Fruit fly (Drosophila melanogaster): ENCODE data around the gene Serinc.

The Serinc gene

dm6 chr3L:16377768-16378764 lies 34.5 kb upstream of the Serinc start, which contains the start of gene roq (continued):
- TF ChIP-seq CG6813 (GFP tag; optimal IDR thresholded peaks at IDR 0.05), result no peak
- TF ChIP-seq CG2129 (GFP tag; IDR thresholded peaks at IDR 0.05; ENCODE audit: partially characterized antibody), result no peak
- no peak for TF ChIP-seq tap (tag; optimal IDR thresholded peaks at IDR 0.05)
- peak; percentile 41; the same call in 1 of the 2 replicates for TF ChIP-seq CG3847 (GFP tag; IDR thresholded peaks at IDR 0.05)
- TF ChIP-seq Xrp1 (GFP tag; IDR thresholded peaks at IDR 0.05), result no peak
- TF ChIP-seq rib (GFP tag; IDR thresholded peaks at IDR 0.05), result no peak
- no peak for TF ChIP-seq h (optimal IDR thresholded peaks at IDR 0.05)
- TF ChIP-seq Gsc (GFP tag; IDR thresholded peaks at IDR 0.05), result no peak
- no peak for TF ChIP-seq Kr (GFP tag; optimal IDR thresholded peaks at IDR 0.05)
- TF ChIP-seq sim (GFP tag; IDR thresholded peaks at IDR 0.05), result no peak
- no peak for TF ChIP-seq C15 (GFP tag; IDR thresholded peaks at IDR 0.05)
- TF ChIP-seq CG16863 (GFP tag; optimal IDR thresholded peaks at IDR 0.05), result no peak
- peak; percentile 34 for TF ChIP-seq CoRest (tag; optimal IDR thresholded peaks at IDR 0.05)
- no peak for TF ChIP-seq CG1832 (GFP tag; optimal IDR thresholded peaks at IDR 0.05)
- TF ChIP-seq mirr (GFP tag; optimal IDR thresholded peaks at IDR 0.05), result no peak
- TF ChIP-seq aop (GFP tag; IDR thresholded peaks at IDR 0.05), result no peak
- no peak for TF ChIP-seq Sox100B (GFP tag; optimal IDR thresholded peaks at IDR 0.05)
- no peak for TF ChIP-seq abd-A (tag; optimal IDR thresholded peaks at IDR 0.05)
- no peak for TF ChIP-seq Hr78 (GFP tag; optimal IDR thresholded peaks at IDR 0.05)
- TF ChIP-seq bab2 (GFP tag; optimal IDR thresholded peaks at IDR 0.05), result no peak
- TF ChIP-seq CG14667 (GFP tag; IDR thresholded peaks at IDR 0.05), result no peak
- no peak for TF ChIP-seq zfh1 (GFP tag; IDR thresholded peaks at IDR 0.05)
- TF ChIP-seq Nf-YC (tag; optimal IDR thresholded peaks at IDR 0.05), result no peak
- peak; percentile 45 for TF ChIP-seq vvl (GFP tag; IDR thresholded peaks at IDR 0.05)
- no peak for TF ChIP-seq seq (GFP tag; IDR thresholded peaks at IDR 0.05)
- no peak for TF ChIP-seq CG16815 (GFP tag; optimal IDR thresholded peaks at IDR 0.05)
- TF ChIP-seq dpn (GFP tag; optimal IDR thresholded peaks at IDR 0.05), result no peak

- TF ChIP-seq CG11093 (GFP tag; IDR thresholded peaks at IDR 0.05) (peak; percentile 64; the same call in 2 of the 3 replicates), hth (optimal IDR thresholded peaks at IDR 0.05) (no peak), maf-S (GFP tag; optimal IDR thresholded peaks at IDR 0.05) (peak; percentile 46), al (GFP tag; IDR thresholded peaks at IDR 0.05) (peak; percentile 58), Dip3 (GFP tag; optimal IDR thresholded peaks at IDR 0.05) (peak; percentile 45), CG13424 (tag; optimal IDR thresholded peaks at IDR 0.05) (peak; percentile 79), Adf1 (GFP tag; IDR thresholded peaks at IDR 0.05) (no peak; the same call in 1 of the 2 replicates), gce (GFP tag; IDR thresholded peaks at IDR 0.05) (no peak), gsb (GFP tag; IDR thresholded peaks at IDR 0.05) (peak; percentile 52), H15 (GFP tag; IDR thresholded peaks at IDR 0.05) (no peak), CG3838 (GFP tag; optimal IDR thresholded peaks at IDR 0.05) (no peak), CG10979 (tag; optimal IDR thresholded peaks at IDR 0.05) (peak; percentile 67), CG18262 (tag; optimal IDR thresholded peaks at IDR 0.05) (peak; percentile 64), NK7.1 (GFP tag; optimal IDR thresholded peaks at IDR 0.05) (peak; percentile 33), Mad (GFP tag; optimal IDR thresholded peaks at IDR 0.05) (no peak), CG16815 (GFP tag; optimal IDR thresholded peaks at IDR 0.05) (peak; percentile 63), CG18619 (GFP tag; optimal IDR thresholded peaks at IDR 0.05) (peak; percentile 63), Fer2 (tag; optimal IDR thresholded peaks at IDR 0.05) (peak; percentile 64), Camta (GFP tag; optimal IDR thresholded peaks at IDR 0.05) (peak; percentile 40), CG10267 (tag; optimal IDR thresholded peaks at IDR 0.05) (peak; percentile 60), klu (GFP tag; IDR thresholded peaks at IDR 0.05) (0 out of 2 replicates have a peak, but pooled peaks have one; percentile 25), ab (GFP tag; optimal IDR thresholded peaks at IDR 0.05) (peak; percentile 59), gfzf (GFP tag; optimal IDR thresholded peaks at IDR 0.05) (no peak), CG10565 (GFP tag; optimal IDR thresholded peaks at IDR 0.05) (no peak), kah (GFP tag; optimal IDR thresholded peaks at IDR 0.05) (peak; percentile 16)
Observed at dm6 chr3L:16380770-16381169, 31.8 kb upstream of the Serinc start.

All from whole organism, embryonic.